Worm (Caenorhabditis elegans): Measurements from ENCODE around the gene reps-1.
A peak's percentile ranks its signal among the peaks of the same experiment; 100 is the strongest.

reps-1 gene

DNA sequence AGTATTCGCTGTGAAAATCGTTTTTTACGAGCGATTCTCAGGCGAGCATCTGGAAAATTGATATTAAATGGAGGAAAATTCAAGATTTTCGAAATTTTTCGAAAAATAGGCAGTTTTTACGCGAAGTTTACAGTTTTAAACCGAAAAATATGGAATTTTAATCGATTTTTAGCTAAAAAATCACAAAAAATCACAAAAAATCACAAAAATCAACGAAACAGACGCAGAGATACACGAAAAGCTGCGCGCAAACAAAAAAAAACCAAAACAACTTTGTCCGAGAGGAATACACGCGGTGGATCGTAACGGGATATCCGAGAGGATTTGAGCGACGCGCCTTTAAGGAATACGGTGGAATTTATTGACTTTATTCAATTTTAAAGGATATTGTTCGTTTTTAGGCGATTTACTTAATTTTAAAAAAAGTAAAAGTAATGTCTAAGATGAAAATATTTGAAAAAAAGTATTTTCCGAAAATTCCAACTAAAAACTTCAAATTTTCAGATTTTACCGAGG is 20.7 kb downstream of the reps-1 start, which contains the start of gene Y39B6A.42:
Y39B6A.42 (minus strand) TSS at position 51 of the 516 bp plus-strand sequence.
- no peak for TF ChIP-seq nhr-237 (tag; optimal IDR thresholded peaks at IDR 0.05)

DNA sequence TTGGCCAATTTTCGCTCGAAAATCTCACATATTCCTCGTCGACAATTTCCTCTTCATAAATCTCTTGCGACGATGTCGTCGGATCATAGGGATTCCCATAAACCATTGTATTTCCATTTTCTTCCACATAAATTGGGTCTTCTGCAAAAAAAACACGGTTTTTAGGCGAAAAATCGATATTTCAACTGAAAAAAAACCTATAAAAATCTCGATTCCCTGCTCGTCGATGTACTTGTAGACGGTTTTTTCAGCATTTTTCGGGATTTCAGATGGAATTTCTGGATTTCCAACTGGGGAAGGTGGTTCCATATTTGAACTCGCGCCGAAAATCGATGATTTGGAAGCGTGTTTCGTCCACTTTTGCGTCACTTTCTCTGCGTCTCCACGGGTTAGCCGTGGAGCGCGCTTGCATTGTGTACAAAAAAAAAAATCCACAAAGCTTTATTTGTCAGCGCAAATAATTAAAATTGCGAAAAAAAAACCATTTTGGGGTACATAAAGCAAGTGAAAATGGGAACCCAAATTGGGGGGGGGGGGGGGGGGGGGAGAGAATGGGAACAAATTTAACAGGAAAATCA is 22.7 kb downstream of the reps-1 start, which contains the start of gene Y39B6A.43:
Y39B6A.43 (minus strand) TSS at position 351 of the 578 bp plus-strand sequence.
- TF ChIP-seq sem-2 (GFP tag; optimal IDR thresholded peaks at IDR 0.05) (no peak), elt-1 (tag; optimal IDR thresholded peaks at IDR 0.05; ENCODE audit: borderline replicate concordance, insufficient read depth) (no peak), nhr-237 (tag; optimal IDR thresholded peaks at IDR 0.05) (peak; percentile 94), nhr-12 (tag; optimal IDR thresholded peaks at IDR 0.05) (no peak), sptf-1 (tag; optimal IDR thresholded peaks at IDR 0.05) (peak; percentile 85), pha-4 (tag; optimal IDR thresholded peaks at IDR 0.05) (peak; percentile 99), unc-62 (GFP tag; optimal IDR thresholded peaks at IDR 0.05) (peak; percentile 57), drap-1 (GFP tag; optimal IDR thresholded peaks at IDR 0.05) (peak; percentile 92), nhr-28 (tag; optimal IDR thresholded peaks at IDR 0.05) (no peak), bed-3 (GFP tag; optimal IDR thresholded peaks at IDR 0.05) (no peak), M03D4.4 (tag; optimal IDR thresholded peaks at IDR 0.05) (peak; percentile 53), zip-8 (tag; optimal IDR thresholded peaks at IDR 0.05) (no peak), snpc-4 (tag; optimal IDR thresholded peaks at IDR 0.05) (no peak), lin-32 (GFP tag; optimal IDR thresholded peaks at IDR 0.05) (no peak), hlh-1 (tag; optimal IDR thresholded peaks at IDR 0.05) (no peak), ceh-39 (tag; optimal IDR thresholded peaks at IDR 0.05) (peak; percentile 92), ces-1 (GFP tag; optimal IDR thresholded peaks at IDR 0.05) (peak; percentile 77), lsy-2 (tag; optimal IDR thresholded peaks at IDR 0.05) (peak; percentile 90), mls-2 (tag; optimal IDR thresholded peaks at IDR 0.05) (peak; percentile 63), lin-13 (tag; optimal IDR thresholded peaks at IDR 0.05) (peak; percentile 98), flh-1 (GFP tag; optimal IDR thresholded peaks at IDR 0.05) (no peak), unc-39 (tag; optimal IDR thresholded peaks at IDR 0.05) (peak; percentile 58), ztf-11 (tag; optimal IDR thresholded peaks at IDR 0.05) (peak; percentile 66), nhr-2 (tag; optimal IDR thresholded peaks at IDR 0.05) (peak; percentile 33), ham-2 (GFP tag; optimal IDR thresholded peaks at IDR 0.05) (no peak), mab-5 (tag; optimal IDR thresholded peaks at IDR 0.05) (no peak), mep-1 (tag; optimal IDR thresholded peaks at IDR 0.05) (peak; percentile 99), nhr-76 (tag; optimal IDR thresholded peaks at IDR 0.05) (no peak), unc-120 (tag; optimal IDR thresholded peaks at IDR 0.05; ENCODE audit: poor library complexity, severe bottlenecking) (peak; percentile 71), tbx-8 (GFP tag; optimal IDR thresholded peaks at IDR 0.05) (peak; percentile 45), ceh-83 (GFP tag; optimal IDR thresholded peaks at IDR 0.05) (no peak), elt-3 (tag; optimal IDR thresholded peaks at IDR 0.05) (peak; percentile 42), ceh-43 (GFP tag; optimal IDR thresholded peaks at IDR 0.05) (peak; percentile 48), cnd-1 (tag; optimal IDR thresholded peaks at IDR 0.05) (peak; percentile 43), blmp-1 (tag; optimal IDR thresholded peaks at IDR 0.05) (no peak)

DNA sequence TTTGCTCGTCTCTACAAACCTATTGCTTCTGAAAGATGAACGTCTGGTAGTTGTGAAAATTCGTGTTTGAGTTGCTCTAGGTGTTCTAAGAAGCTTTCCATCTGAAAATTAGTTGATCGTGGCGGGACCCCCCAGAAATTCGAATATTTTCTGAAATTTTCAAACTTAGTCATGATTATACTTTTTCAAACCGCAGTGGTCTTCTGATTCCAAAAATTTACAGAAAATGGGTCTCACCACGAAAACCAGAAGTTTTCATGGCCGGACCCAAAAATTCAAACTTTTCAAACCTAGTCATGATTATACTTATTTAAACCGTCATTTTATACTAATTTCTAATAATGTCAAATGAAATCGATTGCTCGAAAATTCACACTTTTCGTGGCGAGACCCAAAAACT is 30.2 kb downstream of the reps-1 start, which contains the start of gene ztf-20:
ztf-20 (minus strand) TSS at position 101 of the 400 bp plus-strand sequence.
- no peak for TF ChIP-seq ztf-11 (tag; optimal IDR thresholded peaks at IDR 0.05)
- no peak for TF ChIP-seq nhr-2 (tag; optimal IDR thresholded peaks at IDR 0.05)
- TF ChIP-seq M03D4.4 (tag; optimal IDR thresholded peaks at IDR 0.05): no peak
- TF ChIP-seq unc-120 (tag; optimal IDR thresholded peaks at IDR 0.05; ENCODE audit: poor library complexity, severe bottlenecking): no peak
- TF ChIP-seq unc-39 (tag; optimal IDR thresholded peaks at IDR 0.05): no peak
- TF ChIP-seq ham-2 (GFP tag; optimal IDR thresholded peaks at IDR 0.05): no peak
- no peak for TF ChIP-seq elt-3 (tag; optimal IDR thresholded peaks at IDR 0.05)
- TF ChIP-seq tbx-8 (GFP tag; optimal IDR thresholded peaks at IDR 0.05): no peak

Measured in whole organism, mixed stage, embryonic.